Worm (Caenorhabditis elegans) whole organism, L1 larva: ENCODE results near the gene inx-7.
A peak's percentile ranks its signal among the peaks of the same experiment; 100 is the strongest.

ENCODE experiments used
- C34B4.2 ChIP-seq: sonication (generic microtip); optimal IDR thresholded peaks from 2 replicates; lab custom pipeline; 2017; ENCODE audit warnings: mild to moderate bottlenecking, missing genetic modification characterization, missing compliant biosample characterization
- aha-1 ChIP-seq: fragments of 150-350 bp; optimal IDR thresholded peaks from 2 replicates; lab custom pipeline; 2014; ENCODE audit warnings: missing biosample characterization, missing genetic modification characterization
- ama-1 ChIP-seq: fragments of 150-350 bp; optimal IDR thresholded peaks from 2 replicates; lab custom pipeline; 2014
- ceh-63 ChIP-seq: fragments of 200-800 bp; sonication (Bioruptor generic); optimal IDR thresholded peaks from 2 replicates; lab custom pipeline; 2018; ENCODE audit warnings: mild to moderate bottlenecking, missing genetic modification characterization, missing compliant biosample characterization
- ceh-8 ChIP-seq: fragments of 200-800 bp; sonication (Bioruptor generic); optimal IDR thresholded peaks from 2 replicates; lab custom pipeline; 2018; ENCODE audit warnings: mild to moderate bottlenecking, missing genetic modification characterization, moderate library complexity, missing compliant biosample characterization
- ceh-88 ChIP-seq: fragments of 200-800 bp; sonication (Bioruptor generic); IDR thresholded peaks from 2 replicates; pipeline ENCODE4 v1.3.6; 2022; ENCODE audit warnings: missing genetic modification characterization, missing compliant biosample characterization
- ces-1 ChIP-seq: fragments of 150-350 bp; optimal IDR thresholded peaks from 2 replicates; lab custom pipeline; 2014; ENCODE audit warnings: missing biosample characterization, missing genetic modification reagents, missing genetic modification characterization
- dpl-1 ChIP-seq, 3 experiments: fragments of 150-350 bp in 2 of 3; sonication (generic microtip) in 1 of 3; optimal IDR thresholded peaks; 2 replicates each; lab custom pipeline; 2014 to 2017; ENCODE audit warnings: missing biosample characterization in 3 of 3, missing genetic modification characterization in 3 of 3, missing genetic modification reagents in 3 of 3
- elt-2 ChIP-seq: sonication (generic microtip); optimal IDR thresholded peaks from 2 replicates; lab custom pipeline; 2016; ENCODE audit warnings: missing genetic modification characterization, mild to moderate bottlenecking, inconsistent platforms, missing compliant biosample characterization, missing genetic modification reagents
- elt-3 ChIP-seq, 6 experiments: fragments of 150-350 bp in 1 of 6; sonication (generic microtip); optimal IDR thresholded peaks; 2 replicates each; lab custom pipeline; 2017 to 2018; ENCODE audit warnings: missing biosample characterization in 6 of 6, missing genetic modification characterization in 6 of 6, inconsistent platforms in 1 of 6
- ets-5 ChIP-seq: fragments of 200-800 bp; sonication (Bioruptor generic); IDR thresholded peaks from 2 replicates; pipeline ENCODE4 v1.3.6; 2022; ENCODE audit warnings: missing genetic modification characterization, missing compliant biosample characterization
- fkh-10 ChIP-seq: sonication (generic microtip); optimal IDR thresholded peaks from 2 replicates; lab custom pipeline; 2017; ENCODE audit warnings: missing biosample characterization, missing genetic modification reagents, missing genetic modification characterization
- fkh-8 ChIP-seq: sonication (generic microtip); optimal IDR thresholded peaks from 2 replicates; lab custom pipeline; 2016; ENCODE audit warnings: mild to moderate bottlenecking, missing genetic modification characterization, missing compliant biosample characterization
- fos-1 ChIP-seq: fragments of 150-350 bp; optimal IDR thresholded peaks from 2 replicates; lab custom pipeline; 2014; ENCODE audit warnings: missing biosample characterization, missing genetic modification characterization
- hlh-17 ChIP-seq: fragments of 200-800 bp; sonication (Bioruptor generic); optimal IDR thresholded peaks from 2 replicates; lab custom pipeline; 2018; ENCODE audit warnings: missing genetic modification characterization, mild to moderate bottlenecking, missing compliant biosample characterization, moderate library complexity, borderline replicate concordance
- hpl-2 ChIP-seq: fragments of 150-350 bp; optimal IDR thresholded peaks from 2 replicates; lab custom pipeline; 2014; ENCODE audit warnings: missing biosample characterization, missing genetic modification reagents, missing genetic modification characterization
- lin-35 ChIP-seq, 2 experiments: fragments of 150-350 bp; optimal IDR thresholded peaks; 2 replicates each; lab custom pipeline; 2014; ENCODE audit warnings: missing biosample characterization in 2 of 2, missing genetic modification characterization in 2 of 2, missing genetic modification reagents in 2 of 2
- lir-3 ChIP-seq: sonication (generic microtip); optimal IDR thresholded peaks from 2 replicates; lab custom pipeline; 2016; ENCODE audit warnings: mild to moderate bottlenecking, missing genetic modification characterization, moderate library complexity, missing compliant biosample characterization; ENCODE audit not compliant: poor library complexity
- lsy-2 ChIP-seq, 2 experiments: fragments of 150-350 bp; optimal IDR thresholded peaks; 2 replicates each; lab custom pipeline; 2014; ENCODE audit warnings: missing biosample characterization in 2 of 2, missing genetic modification characterization in 2 of 2
- mab-9 ChIP-seq: fragments of 200-800 bp; sonication (Bioruptor generic); IDR thresholded peaks from 2 replicates; pipeline ENCODE4 v1.3.6; 2022; ENCODE audit warnings: missing genetic modification reagents, missing genetic modification characterization, missing compliant biosample characterization
- mef-2 ChIP-seq: fragments of 150-350 bp; optimal IDR thresholded peaks from 2 replicates; lab custom pipeline; 2014; ENCODE audit warnings: missing biosample characterization, missing genetic modification characterization
- nhr-47 ChIP-seq: sonication (generic microtip); optimal IDR thresholded peaks from 2 replicates; lab custom pipeline; 2016; ENCODE audit warnings: mild to moderate bottlenecking, missing genetic modification characterization, moderate library complexity, missing compliant biosample characterization
- nhr-71 ChIP-seq: sonication (generic microtip); optimal IDR thresholded peaks from 2 replicates; lab custom pipeline; 2016; ENCODE audit warnings: mild to moderate bottlenecking, missing genetic modification characterization, moderate library complexity, missing compliant biosample characterization
- nhr-76 ChIP-seq: sonication (generic microtip); optimal IDR thresholded peaks from 2 replicates; lab custom pipeline; 2017; ENCODE audit warnings: missing biosample characterization, missing genetic modification characterization
- nhr-77 ChIP-seq: fragments of 150-350 bp; optimal IDR thresholded peaks from 2 replicates; lab custom pipeline; 2014; ENCODE audit warnings: missing biosample characterization, missing genetic modification characterization
- nhr-84 ChIP-seq: sonication (generic microtip); optimal IDR thresholded peaks from 2 replicates; lab custom pipeline; 2017; ENCODE audit warnings: missing biosample characterization, missing genetic modification characterization
- nhr-85 ChIP-seq: sonication (generic microtip); peaks from one replicate; lab custom pipeline; 2016; ENCODE audit warnings: missing genetic modification characterization, inconsistent platforms, missing compliant biosample characterization
- nhr-90 ChIP-seq: sonication (generic microtip); optimal IDR thresholded peaks from 2 replicates; lab custom pipeline; 2016; ENCODE audit warnings: mild to moderate bottlenecking, missing genetic modification characterization, missing compliant biosample characterization; ENCODE audit not compliant: poor library complexity
- pag-3 ChIP-seq: sonication (generic microtip); optimal IDR thresholded peaks from 2 replicates; lab custom pipeline; 2017; ENCODE audit warnings: missing genetic modification characterization, mild to moderate bottlenecking, missing compliant biosample characterization, antibody characterized with exemption, borderline replicate concordance; ENCODE audit not compliant: insufficient read depth
- skn-1 ChIP-seq: fragments of 150-350 bp; optimal IDR thresholded peaks from 2 replicates; lab custom pipeline; 2014; ENCODE audit warnings: missing biosample characterization, missing genetic modification characterization
- snpc-4 ChIP-seq: fragments of 150-350 bp; optimal IDR thresholded peaks from 2 replicates; lab custom pipeline; 2014; ENCODE audit warnings: missing biosample characterization, missing genetic modification characterization
- snu-23 ChIP-seq: sonication (generic microtip); optimal IDR thresholded peaks from 2 replicates; lab custom pipeline; 2016; ENCODE audit warnings: missing genetic modification characterization, missing compliant biosample characterization
- sup-37 ChIP-seq: fragments of 200-800 bp; sonication (Bioruptor generic); optimal IDR thresholded peaks from 2 replicates; lab custom pipeline; 2018; ENCODE audit warnings: mild to moderate bottlenecking, missing genetic modification characterization, missing compliant biosample characterization
- tbx-2 ChIP-seq: sonication (generic microtip); optimal IDR thresholded peaks from 2 replicates; lab custom pipeline; 2016; ENCODE audit warnings: missing genetic modification characterization, missing compliant biosample characterization
- unc-30 ChIP-seq: sonication (generic microtip); optimal IDR thresholded peaks from 2 replicates; lab custom pipeline; 2017; ENCODE audit warnings: missing biosample characterization, missing genetic modification characterization
- unc-62 ChIP-seq: fragments of 150-350 bp; optimal IDR thresholded peaks from 2 replicates; lab custom pipeline; 2014; ENCODE audit warnings: missing biosample characterization, missing genetic modification reagents, missing genetic modification characterization
- unc-98 ChIP-seq: fragments of 200-800 bp; sonication (Bioruptor generic); IDR thresholded peaks from 2 replicates; pipeline ENCODE4 v1.3.6; 2022; ENCODE audit warnings: missing genetic modification characterization, missing compliant biosample characterization
- vab-15 ChIP-seq: sonication (generic microtip); optimal IDR thresholded peaks from 2 replicates; lab custom pipeline; 2017; ENCODE audit warnings: missing genotype, mild to moderate bottlenecking, missing genetic modification characterization, missing compliant biosample characterization
- xbp-1 ChIP-seq: sonication (generic microtip); optimal IDR thresholded peaks from 2 replicates; lab custom pipeline; 2016; ENCODE audit warnings: missing genetic modification characterization, missing compliant biosample characterization
- zip-4 ChIP-seq: fragments of 200-800 bp; sonication (Bioruptor generic); optimal IDR thresholded peaks from 2 replicates; lab custom pipeline; 2018; ENCODE audit warnings: mild to moderate bottlenecking, missing genetic modification characterization, moderate library complexity, missing compliant biosample characterization
- ztf-11 ChIP-seq, 2 experiments: sonication (generic microtip); optimal IDR thresholded peaks; 2 replicates each; lab custom pipeline; 2016 to 2017; ENCODE audit warnings: missing genetic modification characterization in 2 of 2, missing biosample characterization in 1 of 2, missing compliant biosample characterization in 1 of 2

Gene inx-7

ce11 chrIV:5952966-5953365 lies 6.5 kb upstream of the inx-7 start (continued):
- TF ChIP-seq mab-9 (GFP tag; lab: Robert Waterston, UW), result peak; percentile 71
- peak; percentile 52 for TF ChIP-seq nhr-71 (tag; lab: Kevin White, UChicago)
- no peak for TF ChIP-seq fos-1 (tag; lab: Kevin White, UChicago)
- no peak for TF ChIP-seq nhr-85 (tag; lab: Kevin White, UChicago)
- TF ChIP-seq ceh-88, result no peak
- TF ChIP-seq lir-3 (tag; lab: Kevin White, UChicago), result no peak
- TF ChIP-seq ets-5 (GFP tag; lab: Robert Waterston, UW), result no peak
- no peak for TF ChIP-seq nhr-77 (tag; lab: Kevin White, UChicago)
- TF ChIP-seq nhr-84, result no peak
- TF ChIP-seq ztf-11 (tag; optimal IDR thresholded peaks at IDR 0.05; lab: Kevin White, UChicago), result no peak
- TF ChIP-seq fkh-10 (GFP tag; lab: Kevin White, UChicago), result peak; percentile 63
- TF ChIP-seq C34B4.2 (tag; lab: Kevin White, UChicago), result no peak
- no peak for TF ChIP-seq vab-15 (tag; lab: Kevin White, UChicago)
- TF ChIP-seq ceh-63, result no peak
- peak; percentile 18 to 66 for TF ChIP-seq lsy-2 (tag; optimal IDR thresholded peaks at IDR 0.05; lab: Kevin White, UChicago)
- no peak for TF ChIP-seq elt-2 (tag; lab: Kevin White, UChicago)
- no peak for TF ChIP-seq unc-98
- peak; percentile 5 for TF ChIP-seq xbp-1 (tag; lab: Kevin White, UChicago)
- TF ChIP-seq pag-3 (tag; lab: Kevin White, UChicago), result no peak
- TF ChIP-seq nhr-47 (tag; lab: Kevin White, UChicago), result peak; percentile 65
- no peak for TF ChIP-seq unc-30
- no peak for TF ChIP-seq sup-37 (GFP tag; lab: Kevin White, UChicago)
- TF ChIP-seq hlh-17 (GFP tag; lab: Kevin White, UChicago), result no peak
- peak in 1 of 2 experiments; percentile 36 for TF ChIP-seq lin-35 (GFP tag; optimal IDR thresholded peaks at IDR 0.05; lab: Kevin White, UChicago)
- no peak for TF ChIP-seq ceh-8
- TF ChIP-seq snu-23 (GFP tag; lab: Kevin White, UChicago), result peak; percentile 29
- peak; percentile 56 for TF ChIP-seq fkh-8
- no peak for TF ChIP-seq ama-1 (lab: Kevin White, UChicago)
- no peak for TF ChIP-seq skn-1 (tag; lab: Kevin White, UChicago)
- no peak for TF ChIP-seq nhr-76 (tag; lab: Kevin White, UChicago)
- TF ChIP-seq hpl-2 (GFP tag; lab: Kevin White, UChicago), result no peak
- TF ChIP-seq aha-1 (tag; lab: Kevin White, UChicago), result no peak
- TF ChIP-seq ces-1, result peak; percentile 71
- peak; percentile 57 for TF ChIP-seq tbx-2 (tag; lab: Kevin White, UChicago)
- TF ChIP-seq elt-3 (tag; optimal IDR thresholded peaks at IDR 0.05; lab: Kevin White, UChicago), result no peak
- TF ChIP-seq zip-4 (GFP tag; lab: Kevin White, UChicago), result no peak
- no peak for TF ChIP-seq unc-62 (GFP tag; lab: Kevin White, UChicago)
- no peak for TF ChIP-seq nhr-90 (tag; lab: Kevin White, UChicago)
- TF ChIP-seq mef-2 (tag; lab: Kevin White, UChicago), result no peak

- TF ChIP-seq snpc-4 (tag; lab: Kevin White, UChicago) (peak; percentile 15), dpl-1 (GFP tag; optimal IDR thresholded peaks at IDR 0.05; lab: Kevin White, UChicago) (no peak), vab-15 (tag; lab: Kevin White, UChicago) (no peak)
Observed at ce11 chrIV:5949964-5950363, 3.5 kb upstream of the inx-7 start.
